Worm (Caenorhabditis elegans): ENCODE data around the gene fbxa-141.
A peak's percentile ranks its signal among the peaks of the same experiment; 100 is the strongest.

DNA sequence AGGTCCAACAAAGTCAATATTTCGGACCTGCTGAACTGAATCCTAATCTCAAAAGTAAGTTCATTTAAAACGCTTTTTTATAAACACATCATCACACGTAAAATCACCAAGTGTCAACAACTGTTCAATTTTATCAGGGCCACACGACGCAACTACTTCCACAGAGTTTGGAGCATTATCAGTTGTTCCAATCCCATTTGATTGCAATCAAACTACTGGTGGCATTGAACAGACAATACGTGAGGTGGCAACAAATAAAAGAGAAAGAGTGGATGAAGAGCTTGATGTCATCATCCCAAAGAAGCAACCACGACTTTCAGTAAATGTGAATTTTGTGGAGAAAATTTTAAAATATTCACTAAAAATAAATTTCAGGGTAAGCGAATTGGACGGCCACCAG, 16.2 kb downstream of the fbxa-141 start:
- TF ChIP-seq gmeb-2 (tag; optimal IDR thresholded peaks at IDR 0.05) (no peak), nfya-1 (tag; optimal IDR thresholded peaks at IDR 0.05) (no peak), unc-86 (tag; optimal IDR thresholded peaks at IDR 0.05) (no peak), hlh-6 (tag; optimal IDR thresholded peaks at IDR 0.05) (no peak), nhr-232 (tag; optimal IDR thresholded peaks at IDR 0.05) (no peak), ets-4 (tag; optimal IDR thresholded peaks at IDR 0.05) (no peak), dmd-4 (tag; optimal IDR thresholded peaks at IDR 0.05; ENCODE audit: borderline replicate concordance) (no peak), elt-2 (tag; optimal IDR thresholded peaks at IDR 0.05) (peak; percentile 1)
